Worm (Caenorhabditis elegans) whole organism, L1 larva: ENCODE results near the gene tmem-184.
A peak's percentile ranks its signal among the peaks of the same experiment; 100 is the strongest.

Source experiments
- C04F5.9 ChIP-seq: sonication (generic microtip); optimal IDR thresholded peaks from 2 replicates; lab custom pipeline; 2016; ENCODE audit warnings: missing genetic modification characterization, missing compliant biosample characterization
- C16A3.4 ChIP-seq: fragments of 150-350 bp; optimal IDR thresholded peaks from 2 replicates; lab custom pipeline; 2014; ENCODE audit warnings: missing biosample characterization, missing genetic modification characterization
- aha-1 ChIP-seq: fragments of 150-350 bp; optimal IDR thresholded peaks from 2 replicates; lab custom pipeline; 2014; ENCODE audit warnings: missing biosample characterization, missing genetic modification characterization
- aly-2 ChIP-seq: fragments of 150-350 bp; optimal IDR thresholded peaks from 2 replicates; lab custom pipeline; 2014; ENCODE audit warnings: missing biosample characterization, missing genetic modification characterization
- ceh-63 ChIP-seq: fragments of 200-800 bp; sonication (Bioruptor generic); optimal IDR thresholded peaks from 2 replicates; lab custom pipeline; 2018; ENCODE audit warnings: mild to moderate bottlenecking, missing genetic modification characterization, missing compliant biosample characterization
- ceh-90 ChIP-seq: sonication (generic microtip); optimal IDR thresholded peaks from 2 replicates; lab custom pipeline; 2016; ENCODE audit warnings: missing genetic modification characterization, missing compliant biosample characterization
- ces-1 ChIP-seq: fragments of 150-350 bp; optimal IDR thresholded peaks from 2 replicates; lab custom pipeline; 2014; ENCODE audit warnings: missing biosample characterization, missing genetic modification reagents, missing genetic modification characterization
- dpl-1 ChIP-seq, 3 experiments: fragments of 150-350 bp in 2 of 3; sonication (generic microtip) in 1 of 3; optimal IDR thresholded peaks; 2 replicates each; lab custom pipeline; 2014 to 2017; ENCODE audit warnings: missing biosample characterization in 3 of 3, missing genetic modification characterization in 3 of 3, missing genetic modification reagents in 3 of 3
- efl-1 ChIP-seq, 4 experiments: fragments of 150-350 bp; optimal IDR thresholded peaks in 3 of 4; peaks in 1 of 4; 1 replicate in 1 of 4; 2 replicates in 3 of 4; lab custom pipeline; 2014; ENCODE audit warnings: missing biosample characterization in 2 of 4, missing genetic modification characterization in 2 of 4, missing genetic modification reagents in 2 of 4
- egl-27 ChIP-seq, 2 experiments: fragments of 150-350 bp in 1 of 2; sonication (generic microtip); optimal IDR thresholded peaks; 3 replicates each; lab custom pipeline; 2017 to 2018; ENCODE audit warnings: missing biosample characterization in 2 of 2, missing genetic modification characterization in 2 of 2, missing genetic modification reagents in 2 of 2
- elt-2 ChIP-seq: sonication (generic microtip); optimal IDR thresholded peaks from 2 replicates; lab custom pipeline; 2016; ENCODE audit warnings: missing genetic modification characterization, mild to moderate bottlenecking, inconsistent platforms, missing compliant biosample characterization, missing genetic modification reagents
- fkh-10 ChIP-seq: sonication (generic microtip); optimal IDR thresholded peaks from 2 replicates; lab custom pipeline; 2017; ENCODE audit warnings: missing biosample characterization, missing genetic modification reagents, missing genetic modification characterization
- fkh-4 ChIP-seq: sonication (generic microtip); optimal IDR thresholded peaks from 2 replicates; lab custom pipeline; 2016; ENCODE audit warnings: missing compliant biosample characterization, missing genetic modification characterization, borderline replicate concordance
- hlh-17 ChIP-seq: fragments of 200-800 bp; sonication (Bioruptor generic); optimal IDR thresholded peaks from 2 replicates; lab custom pipeline; 2018; ENCODE audit warnings: missing genetic modification characterization, mild to moderate bottlenecking, missing compliant biosample characterization, moderate library complexity, borderline replicate concordance
- hlh-4 ChIP-seq: sonication (generic microtip); optimal IDR thresholded peaks from 2 replicates; lab custom pipeline; 2016; ENCODE audit warnings: mild to moderate bottlenecking, missing genetic modification characterization, missing compliant biosample characterization
- isw-1 ChIP-seq: fragments of 200-800 bp; sonication (Bioruptor generic); IDR thresholded peaks from 2 replicates; pipeline ENCODE4 v1.3.6; 2022; ENCODE audit warnings: missing genetic modification characterization, missing compliant biosample characterization
- jun-1 ChIP-seq: fragments of 150-350 bp; optimal IDR thresholded peaks from 2 replicates; lab custom pipeline; 2014; ENCODE audit warnings: missing biosample characterization, missing genetic modification reagents, missing genetic modification characterization
- lin-13 ChIP-seq: fragments of 150-350 bp; optimal IDR thresholded peaks from 2 replicates; lab custom pipeline; 2014; ENCODE audit warnings: missing biosample characterization, missing genetic modification reagents, missing genetic modification characterization
- lin-14 ChIP-seq: fragments of 200-800 bp; sonication (Bioruptor generic); optimal IDR thresholded peaks from 2 replicates; lab custom pipeline; 2018; ENCODE audit warnings: mild to moderate bottlenecking, missing genetic modification characterization, moderate library complexity, missing compliant biosample characterization
- lir-3 ChIP-seq: sonication (generic microtip); optimal IDR thresholded peaks from 2 replicates; lab custom pipeline; 2016; ENCODE audit warnings: mild to moderate bottlenecking, missing genetic modification characterization, moderate library complexity, missing compliant biosample characterization; ENCODE audit not compliant: poor library complexity
- nhr-12 ChIP-seq: sonication (generic microtip); optimal IDR thresholded peaks from 2 replicates; lab custom pipeline; 2017; ENCODE audit warnings: missing biosample characterization, missing genetic modification characterization
- nhr-237 ChIP-seq: fragments of 150-350 bp; optimal IDR thresholded peaks from 2 replicates; lab custom pipeline; 2014; ENCODE audit warnings: missing biosample characterization, missing genetic modification characterization
- nhr-47 ChIP-seq: sonication (generic microtip); optimal IDR thresholded peaks from 2 replicates; lab custom pipeline; 2016; ENCODE audit warnings: mild to moderate bottlenecking, missing genetic modification characterization, moderate library complexity, missing compliant biosample characterization
- nhr-71 ChIP-seq: sonication (generic microtip); optimal IDR thresholded peaks from 2 replicates; lab custom pipeline; 2016; ENCODE audit warnings: mild to moderate bottlenecking, missing genetic modification characterization, moderate library complexity, missing compliant biosample characterization
- nhr-76 ChIP-seq: sonication (generic microtip); optimal IDR thresholded peaks from 2 replicates; lab custom pipeline; 2017; ENCODE audit warnings: missing biosample characterization, missing genetic modification characterization
- nhr-77 ChIP-seq: fragments of 150-350 bp; optimal IDR thresholded peaks from 2 replicates; lab custom pipeline; 2014; ENCODE audit warnings: missing biosample characterization, missing genetic modification characterization
- nhr-84 ChIP-seq: sonication (generic microtip); optimal IDR thresholded peaks from 2 replicates; lab custom pipeline; 2017; ENCODE audit warnings: missing biosample characterization, missing genetic modification characterization
- nhr-85 ChIP-seq: sonication (generic microtip); peaks from one replicate; lab custom pipeline; 2016; ENCODE audit warnings: missing genetic modification characterization, inconsistent platforms, missing compliant biosample characterization
- pag-3 ChIP-seq: sonication (generic microtip); optimal IDR thresholded peaks from 2 replicates; lab custom pipeline; 2017; ENCODE audit warnings: missing genetic modification characterization, mild to moderate bottlenecking, missing compliant biosample characterization, antibody characterized with exemption, borderline replicate concordance; ENCODE audit not compliant: insufficient read depth
- pax-3 ChIP-seq: fragments of 200-800 bp; sonication (Bioruptor generic); optimal IDR thresholded peaks from 2 replicates; lab custom pipeline; 2018; ENCODE audit warnings: mild to moderate bottlenecking, missing genetic modification characterization, moderate library complexity, missing compliant biosample characterization
- skn-1 ChIP-seq: fragments of 150-350 bp; optimal IDR thresholded peaks from 2 replicates; lab custom pipeline; 2014; ENCODE audit warnings: missing biosample characterization, missing genetic modification characterization
- snpc-4 ChIP-seq: fragments of 150-350 bp; optimal IDR thresholded peaks from 2 replicates; lab custom pipeline; 2014; ENCODE audit warnings: missing biosample characterization, missing genetic modification characterization
- snu-23 ChIP-seq: sonication (generic microtip); optimal IDR thresholded peaks from 2 replicates; lab custom pipeline; 2016; ENCODE audit warnings: missing genetic modification characterization, missing compliant biosample characterization
- sptf-1 ChIP-seq: fragments of 150-350 bp; optimal IDR thresholded peaks from 2 replicates; lab custom pipeline; 2014; ENCODE audit warnings: missing biosample characterization, missing genetic modification characterization
- sup-37 ChIP-seq: fragments of 200-800 bp; sonication (Bioruptor generic); optimal IDR thresholded peaks from 2 replicates; lab custom pipeline; 2018; ENCODE audit warnings: mild to moderate bottlenecking, missing genetic modification characterization, missing compliant biosample characterization
- unc-130 ChIP-seq: fragments of 150-350 bp; optimal IDR thresholded peaks from 2 replicates; lab custom pipeline; 2017; ENCODE audit warnings: missing biosample characterization, missing genetic modification characterization, inconsistent platforms
- unc-30 ChIP-seq: sonication (generic microtip); optimal IDR thresholded peaks from 2 replicates; lab custom pipeline; 2017; ENCODE audit warnings: missing biosample characterization, missing genetic modification characterization
- ztf-11 ChIP-seq, 2 experiments: sonication (generic microtip); optimal IDR thresholded peaks; 2 replicates each; lab custom pipeline; 2016 to 2017; ENCODE audit warnings: missing genetic modification characterization in 2 of 2, missing biosample characterization in 1 of 2, missing compliant biosample characterization in 1 of 2

Gene tmem-184

DNA sequence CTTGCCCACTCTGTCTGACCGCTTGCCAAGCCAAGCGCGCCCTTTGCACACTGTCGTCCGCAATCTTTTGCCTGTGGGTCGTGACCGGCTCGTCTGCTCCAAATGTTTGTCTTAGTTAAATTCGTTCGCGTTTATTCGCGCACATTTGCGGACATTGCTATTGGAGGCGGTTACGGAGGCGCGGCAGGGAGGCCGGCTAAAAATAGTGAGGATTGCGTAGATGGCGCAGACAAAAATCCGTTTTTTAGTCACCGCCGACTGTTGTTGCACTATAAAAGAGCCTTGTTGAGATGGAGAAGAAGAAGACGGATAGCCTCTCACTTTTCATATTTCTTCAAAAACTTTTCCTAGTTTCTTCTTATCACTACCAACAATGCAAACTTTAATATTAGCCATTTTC is 5.2 kb downstream of the tmem-184 start, which contains the start of gene F40E10.5:
Gene F40E10.5, plus strand, starts transcription at position 301 of the 400 bp plus-strand sequence.
- TF ChIP-seq nhr-76 (tag; lab: Kevin White, UChicago), result no peak
- no peak for TF ChIP-seq ces-1
- no peak for TF ChIP-seq C04F5.9 (tag; lab: Kevin White, UChicago)
- TF ChIP-seq nhr-84 (tag; lab: Kevin White, UChicago), result no peak
- TF ChIP-seq hlh-4 (tag; lab: Kevin White, UChicago), result no peak
- no peak for TF ChIP-seq elt-2
- no peak for TF ChIP-seq snu-23
- TF ChIP-seq ztf-11 (tag; optimal IDR thresholded peaks at IDR 0.05; lab: Kevin White, UChicago), result no peak
- TF ChIP-seq, all 84 proteins: peak for 0

DNA sequence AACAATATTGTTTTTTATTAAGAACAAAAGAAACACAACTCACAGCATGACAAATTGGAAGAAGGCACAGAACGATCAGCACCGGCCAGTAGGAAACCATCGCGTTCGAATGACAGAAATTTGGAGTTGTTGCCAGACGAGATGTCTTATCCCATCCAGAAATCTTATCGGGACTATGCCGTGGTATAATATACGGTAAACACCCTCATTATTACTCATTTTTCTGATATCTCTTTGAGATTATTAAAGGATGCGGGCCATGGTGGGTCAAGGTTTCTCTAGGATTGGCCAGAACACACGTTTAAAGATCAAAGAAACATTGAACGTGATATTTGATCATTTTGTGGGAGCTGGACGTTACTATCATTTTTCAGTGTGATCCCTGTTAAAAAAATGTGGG is 6.8 kb downstream of the tmem-184 start, which contains the start of gene hch-1:
Gene hch-1, minus strand, starts transcription at position 112 of the 400 bp plus-strand sequence.
- no peak for TF ChIP-seq nhr-237 (tag; lab: Kevin White, UChicago)
- no peak for TF ChIP-seq lin-14 (GFP tag; lab: Kevin White, UChicago)
- TF ChIP-seq ceh-63, result no peak
- TF ChIP-seq hlh-17 (GFP tag; lab: Kevin White, UChicago), result no peak
- TF ChIP-seq nhr-85, result no peak
- TF ChIP-seq skn-1 (tag; lab: Kevin White, UChicago), result no peak
- TF ChIP-seq, all 84 proteins: peak for 0

DNA sequence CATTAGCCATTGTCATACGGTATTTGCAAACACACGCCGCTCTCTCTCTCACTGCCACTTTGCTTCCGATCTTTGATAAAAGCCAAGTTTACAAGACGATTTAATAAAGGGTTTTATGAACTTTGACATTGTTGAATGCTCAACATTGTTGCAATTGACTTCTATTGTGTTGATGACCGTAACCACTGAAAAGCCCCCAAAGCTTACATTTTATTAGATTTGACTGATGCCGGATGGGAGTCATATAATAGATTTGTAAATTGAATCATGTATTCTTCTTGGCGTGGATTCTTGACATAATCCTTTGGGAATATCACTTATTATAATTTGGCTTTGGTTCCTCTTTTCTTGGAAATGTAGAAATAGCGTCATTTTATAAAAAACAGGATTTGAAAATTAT is 10.8 kb downstream of the tmem-184 start:
- TF ChIP-seq ces-1 (no peak), lin-14 (GFP tag; lab: Kevin White, UChicago) (peak; percentile 42)

DNA sequence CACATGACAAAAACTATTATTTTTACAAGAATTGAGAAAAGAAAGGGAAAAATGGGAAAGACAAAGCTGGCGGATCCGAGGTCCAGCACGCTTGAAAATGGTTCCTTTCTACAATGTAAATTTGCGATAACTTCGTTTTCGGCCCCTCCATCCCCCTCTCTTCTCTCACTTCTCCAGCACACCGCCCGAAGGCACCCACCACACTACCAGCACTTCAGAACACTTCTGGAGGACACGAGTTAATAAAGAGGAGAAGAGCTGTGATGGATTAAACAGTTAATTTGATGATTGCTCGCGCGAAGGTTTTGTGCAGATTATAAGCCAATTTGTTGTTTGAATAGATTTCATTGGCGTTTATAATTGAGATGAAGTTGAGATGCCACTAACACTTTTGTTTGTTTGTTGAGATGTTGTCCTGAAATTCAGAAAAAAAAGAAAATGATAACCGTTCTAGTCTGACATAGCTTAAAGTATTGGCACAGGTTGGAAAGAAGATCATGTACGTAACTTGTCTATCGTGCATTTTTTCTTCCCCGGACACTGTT is 12.0 kb downstream of the tmem-184 start:
- TF ChIP-seq lin-14 (GFP tag; lab: Kevin White, UChicago) (peak; percentile 1), ztf-11 (tag; optimal IDR thresholded peaks at IDR 0.05; lab: Kevin White, UChicago) (no peak)

DNA sequence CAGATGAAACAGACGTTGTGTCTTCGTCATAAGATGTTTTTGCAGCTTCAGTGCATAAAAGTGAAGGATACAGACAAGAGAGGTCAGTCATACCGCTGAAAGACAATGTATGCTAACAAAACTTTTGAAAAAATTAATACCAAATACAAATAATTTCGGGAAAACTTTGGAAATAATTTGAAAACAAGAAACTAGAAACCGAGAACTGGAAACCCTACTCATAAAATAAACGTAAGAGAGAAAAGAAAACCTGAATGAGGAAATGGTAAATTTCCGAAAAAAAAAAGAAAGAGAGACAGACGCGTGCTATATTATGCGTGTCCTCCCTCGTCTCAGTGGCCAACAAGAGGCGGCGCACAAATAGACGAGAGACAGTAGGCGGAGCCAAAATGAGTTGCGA is 13.8 kb downstream of the tmem-184 start, which contains the start of gene sox-3:
Gene sox-3, minus strand, starts transcription at position 101 of the 400 bp plus-strand sequence.
- TF ChIP-seq sptf-1 (no peak), isw-1 (GFP tag; lab: Robert Waterston, UW) (no peak), nhr-77 (tag; lab: Kevin White, UChicago) (no peak), hlh-17 (GFP tag; lab: Kevin White, UChicago) (no peak), lin-14 (GFP tag; lab: Kevin White, UChicago) (no peak)

- no peak for TF ChIP-seq pax-3 (tag; lab: Kevin White, UChicago)
- no peak for TF ChIP-seq C04F5.9 (tag; lab: Kevin White, UChicago)
- TF ChIP-seq fkh-4 (tag; lab: Kevin White, UChicago), result no peak
- TF ChIP-seq aha-1 (tag; lab: Kevin White, UChicago), result no peak
- no peak for TF ChIP-seq nhr-12 (tag; lab: Kevin White, UChicago)
- TF ChIP-seq efl-1 (optimal IDR thresholded peaks at IDR 0.05; lab: Kevin White, UChicago), result no peak
- peak in 1 of 2 experiments; percentile 86 for TF ChIP-seq efl-1 (GFP tag; optimal IDR thresholded peaks at IDR 0.05 in 1 of 2; lab: Kevin White, UChicago)
- TF ChIP-seq lir-3, result no peak
- TF ChIP-seq pag-3 (tag; lab: Kevin White, UChicago), result peak; percentile 89
- TF ChIP-seq hlh-4 (tag; lab: Kevin White, UChicago), result no peak
- no peak for TF ChIP-seq egl-27 (tag; optimal IDR thresholded peaks at IDR 0.05; lab: Kevin White, UChicago)
- no peak for TF ChIP-seq unc-130
- no peak for TF ChIP-seq aly-2 (tag; lab: Kevin White, UChicago)
- no peak for TF ChIP-seq nhr-237 (tag; lab: Kevin White, UChicago)
- TF ChIP-seq nhr-77 (tag; lab: Kevin White, UChicago), result no peak
- TF ChIP-seq nhr-47, result no peak
- peak; percentile 22 for TF ChIP-seq snu-23
- no peak for TF ChIP-seq sup-37 (GFP tag; lab: Kevin White, UChicago)
- no peak for TF ChIP-seq jun-1 (tag; lab: Kevin White, UChicago)
- TF ChIP-seq fkh-10 (GFP tag; lab: Kevin White, UChicago), result peak; percentile 31
- TF ChIP-seq dpl-1 (GFP tag; optimal IDR thresholded peaks at IDR 0.05; lab: Kevin White, UChicago), result no peak
- no peak for TF ChIP-seq nhr-76 (tag; lab: Kevin White, UChicago)
- TF ChIP-seq ztf-11 (tag; optimal IDR thresholded peaks at IDR 0.05; lab: Kevin White, UChicago), result no peak
- TF ChIP-seq unc-30 (tag; lab: Kevin White, UChicago), result no peak
- TF ChIP-seq ceh-90 (tag; lab: Kevin White, UChicago), result no peak
- TF ChIP-seq nhr-71 (tag; lab: Kevin White, UChicago), result peak; percentile 45
- TF ChIP-seq C16A3.4, result no peak
- no peak for TF ChIP-seq lin-13 (GFP tag; lab: Kevin White, UChicago)
- no peak for TF ChIP-seq snpc-4 (tag; lab: Kevin White, UChicago)
- peak; percentile 82 for TF ChIP-seq lin-14 (GFP tag; lab: Kevin White, UChicago)
Observed at ce11 chrX:14684406-14684927, 22.2 kb downstream of the tmem-184 start, which contains the start of gene csq-1. TSS of gene csq-1 (plus strand) at chrX:14684877.
